Worm (Caenorhabditis elegans): Measurements from ENCODE around the gene T16G1.9.
A peak's percentile ranks its signal among the peaks of the same experiment; 100 is the strongest.

Gene T16G1.9

ce11 chrV:12964076-12964475, 13.4 kb upstream of the T16G1.9 start, which contains the start of gene srd-35:
Gene srd-35 (plus strand): TSS chrV:12964376.
- TF ChIP-seq aha-1 (tag; optimal IDR thresholded peaks at IDR 0.05) (no peak), unc-62 (GFP tag; optimal IDR thresholded peaks at IDR 0.05) (no peak), lin-14 (GFP tag; optimal IDR thresholded peaks at IDR 0.05) (no peak), ceh-8 (GFP tag; optimal IDR thresholded peaks at IDR 0.05) (peak; percentile 23)

- peak; percentile 24 for TF ChIP-seq nhr-71 (tag; optimal IDR thresholded peaks at IDR 0.05)
- peak; percentile 47 for TF ChIP-seq elt-2 (tag; optimal IDR thresholded peaks at IDR 0.05)
- no peak for TF ChIP-seq lin-15B (tag; optimal IDR thresholded peaks at IDR 0.05)
- TF ChIP-seq fkh-8 (tag; optimal IDR thresholded peaks at IDR 0.05), result no peak
- TF ChIP-seq ceh-82 (tag; optimal IDR thresholded peaks at IDR 0.05), result no peak
- TF ChIP-seq alr-1 (tag; optimal IDR thresholded peaks at IDR 0.05; ENCODE audit: borderline replicate concordance), result no peak
- TF ChIP-seq efl-3 (GFP tag; optimal IDR thresholded peaks at IDR 0.05), result no peak
- TF ChIP-seq nhr-76 (tag; optimal IDR thresholded peaks at IDR 0.05), result no peak
- TF ChIP-seq blmp-1 (tag; optimal IDR thresholded peaks at IDR 0.05), result peak; percentile 9
- no peak for TF ChIP-seq tlp-1 (tag; optimal IDR thresholded peaks at IDR 0.05)
- TF ChIP-seq mep-1 (tag; optimal IDR thresholded peaks at IDR 0.05), result peak; percentile 31
- no peak for TF ChIP-seq efl-1 (optimal IDR thresholded peaks at IDR 0.05)
- peak in 1 of 2 experiments; percentile 70 for TF ChIP-seq efl-1 (GFP tag; optimal IDR thresholded peaks at IDR 0.05 in 1 of 2)
- TF ChIP-seq grh-1 (GFP tag; IDR thresholded peaks at IDR 0.05), result no peak
- TF ChIP-seq aha-1 (tag; optimal IDR thresholded peaks at IDR 0.05), result no peak
- no peak for TF ChIP-seq ets-5 (GFP tag; IDR thresholded peaks at IDR 0.05)
- TF ChIP-seq C04F5.9 (tag; optimal IDR thresholded peaks at IDR 0.05), result no peak
- peak; percentile 45 for TF ChIP-seq lin-14 (GFP tag; optimal IDR thresholded peaks at IDR 0.05)
Observed at ce11 chrV:12963192-12963591, 12.5 kb upstream of the T16G1.9 start, which contains the start of gene hrg-9. Gene hrg-9 (minus strand): TSS chrV:12963343.

- TF ChIP-seq nhr-90 (tag; optimal IDR thresholded peaks at IDR 0.05; ENCODE audit: poor library complexity) (no peak), sup-37 (GFP tag; optimal IDR thresholded peaks at IDR 0.05) (no peak), lin-14 (GFP tag; optimal IDR thresholded peaks at IDR 0.05) (peak; percentile 80), blmp-1 (tag; optimal IDR thresholded peaks at IDR 0.05) (peak; percentile 83), nhr-76 (tag; optimal IDR thresholded peaks at IDR 0.05) (no peak), efl-1 (optimal IDR thresholded peaks at IDR 0.05) (no peak), efl-1 (GFP tag; optimal IDR thresholded peaks at IDR 0.05 in 1 of 2) (peak in 1 of 2 experiments; percentile 65)
Observed at ce11 chrV:12961085-12961560, 10.5 kb upstream of the T16G1.9 start, which contains the start of gene mpst-7. Gene mpst-7 (minus strand): TSS chrV:12961135.

ce11 chrV:12954261-12954660, 3.6 kb upstream of the T16G1.9 start:
- TF ChIP-seq nhr-76 (tag; optimal IDR thresholded peaks at IDR 0.05) (no peak), ets-5 (GFP tag; IDR thresholded peaks at IDR 0.05) (no peak), fos-1 (tag; optimal IDR thresholded peaks at IDR 0.05) (no peak), unc-30 (tag; optimal IDR thresholded peaks at IDR 0.05) (no peak), lin-13 (GFP tag; optimal IDR thresholded peaks at IDR 0.05) (no peak), efl-1 (optimal IDR thresholded peaks at IDR 0.05) (no peak), efl-1 (GFP tag; optimal IDR thresholded peaks at IDR 0.05 in 1 of 2) (peak in 1 of 2 experiments; percentile 69)

ce11 chrV:12953702-12954101, 3.0 kb upstream of the T16G1.9 start, which contains the start of gene eif-3.K:
Gene eif-3.K (plus strand): TSS chrV:12954002.
- TF ChIP-seq lin-35 (GFP tag; optimal IDR thresholded peaks at IDR 0.05) (no peak), nhr-28 (tag; optimal IDR thresholded peaks at IDR 0.05) (no peak), lin-15B (tag; optimal IDR thresholded peaks at IDR 0.05) (no peak), tbx-2 (tag; optimal IDR thresholded peaks at IDR 0.05) (no peak), vab-15 (tag; optimal IDR thresholded peaks at IDR 0.05) (no peak), egl-27 (tag; optimal IDR thresholded peaks at IDR 0.05) (no peak), ceh-88 (GFP tag; IDR thresholded peaks at IDR 0.05) (no peak), ceh-63 (GFP tag; optimal IDR thresholded peaks at IDR 0.05) (no peak), ceh-90 (tag; optimal IDR thresholded peaks at IDR 0.05) (no peak), sptf-1 (tag; optimal IDR thresholded peaks at IDR 0.05) (no peak), nhr-90 (tag; optimal IDR thresholded peaks at IDR 0.05; ENCODE audit: poor library complexity) (no peak), unc-98 (GFP tag; IDR thresholded peaks at IDR 0.05) (no peak), skn-1 (tag; optimal IDR thresholded peaks at IDR 0.05) (no peak), nhr-11 (tag; optimal IDR thresholded peaks at IDR 0.05) (no peak), elt-3 (tag; optimal IDR thresholded peaks at IDR 0.05) (no peak), fos-1 (tag; optimal IDR thresholded peaks at IDR 0.05) (no peak)

All from whole organism, L1 larva.